Fruit fly (Drosophila melanogaster) whole organism, embryonic: ENCODE data around the gene Shal.

Source experiments
- Asciz ChIP-seq: fragments of 200-800 bp; sonication (Bioruptor generic); optimal IDR thresholded peaks from 2 replicates; lab custom pipeline; 2017; ENCODE audit warnings: missing biosample characterization, mild to moderate bottlenecking, missing genetic modification characterization, missing genetic modification reagents
- BEAF-32 ChIP-seq: fragments of 200-800 bp; sonication (Bioruptor generic); optimal IDR thresholded peaks from 3 replicates; lab custom pipeline; 2017; ENCODE audit warnings: missing biosample characterization, missing genetic modification characterization, mild to moderate bottlenecking, moderate library complexity, missing genetic modification reagents
- Bgb ChIP-seq: fragments of 200-800 bp; sonication (Bioruptor generic); IDR thresholded peaks from 2 replicates; pipeline ENCODE4 v1.3.6; 2022; ENCODE audit warnings: missing biosample characterization, missing genetic modification characterization; ENCODE audit not compliant: partially characterized antibody
- C15 ChIP-seq: fragments of 200-800 bp; sonication (Bioruptor generic); IDR thresholded peaks from 3 replicates; pipeline ENCODE4 v1.3.6; 2022; ENCODE audit warnings: missing biosample characterization, missing genetic modification characterization
- CG10321 ChIP-seq: fragments of 200-800 bp; sonication (Bioruptor generic); IDR thresholded peaks from 2 replicates; pipeline ENCODE4 v1.3.6; 2022; ENCODE audit warnings: missing biosample characterization, missing genetic modification characterization
- CG10654 ChIP-seq: fragments of 200-800 bp; sonication (Bioruptor generic); optimal IDR thresholded peaks from 2 replicates; lab custom pipeline; 2016; ENCODE audit warnings: missing biosample characterization, missing genetic modification characterization
- CG11093 ChIP-seq: fragments of 200-800 bp; sonication (Bioruptor generic); IDR thresholded peaks from 3 replicates; pipeline ENCODE4 v1.3.6; 2022; ENCODE audit warnings: missing biosample characterization, missing genetic modification characterization
- CG12104 ChIP-seq: fragments of 200-800 bp; sonication (Bioruptor generic); optimal IDR thresholded peaks from 3 replicates; lab custom pipeline; 2016; ENCODE audit warnings: missing biosample characterization, missing genetic modification characterization
- CG12236 ChIP-seq: fragments of 200-800 bp; sonication (Bioruptor generic); optimal IDR thresholded peaks from 2 replicates; lab custom pipeline; 2016; ENCODE audit warnings: missing biosample characterization, missing genetic modification characterization
- CG13296 ChIP-seq: fragments of 200-800 bp; sonication (Bioruptor generic); optimal IDR thresholded peaks from 3 replicates; lab custom pipeline; 2018; ENCODE audit warnings: missing biosample characterization, mild to moderate bottlenecking, missing genetic modification characterization
- CG1647 ChIP-seq: fragments of 200-800 bp; sonication (Bioruptor generic); optimal IDR thresholded peaks from 3 replicates; lab custom pipeline; 2016; ENCODE audit warnings: missing biosample characterization, missing genetic modification characterization
- CG17568 ChIP-seq: fragments of 200-800 bp; sonication (Bioruptor generic); optimal IDR thresholded peaks from 2 replicates; lab custom pipeline; 2018; ENCODE audit warnings: missing biosample characterization, mild to moderate bottlenecking, missing genetic modification characterization, moderate library complexity
- CG17829 ChIP-seq: fragments of 200-800 bp; optimal IDR thresholded peaks from 2 replicates; lab custom pipeline; 2019; ENCODE audit warnings: missing biosample characterization, mild to moderate bottlenecking, missing genetic modification characterization, moderate library complexity
- CG1792 ChIP-seq: fragments of 200-800 bp; sonication (Bioruptor generic); optimal IDR thresholded peaks from 2 replicates; lab custom pipeline; 2016; ENCODE audit warnings: missing biosample characterization, missing genetic modification characterization
- CG32767 ChIP-seq: fragments of 200-800 bp; sonication (Bioruptor generic); IDR thresholded peaks from 2 replicates; pipeline ENCODE4 v1.3.6; 2022; ENCODE audit warnings: missing biosample characterization, missing genetic modification characterization
- CG34422 ChIP-seq: fragments of 200-800 bp; sonication (Bioruptor generic); IDR thresholded peaks from 3 replicates; pipeline ENCODE4 v1.3.6; 2022; ENCODE audit warnings: missing biosample characterization, missing genetic modification characterization
- CG3726 ChIP-seq: fragments of 200-800 bp; sonication (Bioruptor generic); IDR thresholded peaks from 3 replicates; pipeline ENCODE4, ENCODE4 v1.3.6; 2022; ENCODE audit warnings: missing biosample characterization, missing genetic modification characterization
- CG4854 ChIP-seq: fragments of 200-800 bp; sonication (Bioruptor generic); optimal IDR thresholded peaks from 2 replicates; lab custom pipeline; 2016; ENCODE audit warnings: missing biosample characterization, missing genetic modification characterization, inconsistent platforms
- CG6654 ChIP-seq: fragments of 200-800 bp; sonication (Bioruptor generic); optimal IDR thresholded peaks from 2 replicates; lab custom pipeline; 2017; ENCODE audit warnings: missing biosample characterization, mild to moderate bottlenecking, missing genetic modification characterization
- CG6765 ChIP-seq: fragments of 200-800 bp; sonication (Bioruptor generic); optimal IDR thresholded peaks from 3 replicates; lab custom pipeline; 2017; ENCODE audit warnings: missing biosample characterization, mild to moderate bottlenecking, missing genetic modification characterization
- CG7928 ChIP-seq: fragments of 200-800 bp; sonication (Bioruptor generic); optimal IDR thresholded peaks from 2 replicates; lab custom pipeline; 2017; ENCODE audit warnings: missing biosample characterization, mild to moderate bottlenecking, missing genetic modification characterization
- CG8944 ChIP-seq: fragments of 200-800 bp; sonication (Bioruptor generic); optimal IDR thresholded peaks from 3 replicates; lab custom pipeline; 2016; ENCODE audit warnings: missing biosample characterization, missing genetic modification characterization
- CoRest ChIP-seq: fragments of 200-800 bp; sonication (Bioruptor generic); optimal IDR thresholded peaks from 3 replicates; lab custom pipeline; 2018; ENCODE audit warnings: missing biosample characterization, mild to moderate bottlenecking, missing genetic modification characterization, moderate library complexity
- CrebB ChIP-seq: fragments of 200-800 bp; sonication (Bioruptor generic); optimal IDR thresholded peaks from 3 replicates; lab custom pipeline; 2018; ENCODE audit warnings: missing biosample characterization, mild to moderate bottlenecking, missing genetic modification characterization
- Deaf1 ChIP-seq: fragments of 200-800 bp; optimal IDR thresholded peaks from 3 replicates; lab custom pipeline; 2019; ENCODE audit warnings: missing biosample characterization, mild to moderate bottlenecking, missing genetic modification characterization, moderate library complexity
- Dip2 ChIP-seq: fragments of 200-800 bp; sonication (Bioruptor generic); IDR thresholded peaks from 2 replicates; pipeline ENCODE4 v1.3.6; 2022; ENCODE audit warnings: missing biosample characterization, missing genetic modification characterization
- HLH54F ChIP-seq: fragments of 200-800 bp; sonication (Bioruptor generic); optimal IDR thresholded peaks from 3 replicates; lab custom pipeline; 2016; ENCODE audit warnings: missing biosample characterization, missing genetic modification characterization
- HmgD ChIP-seq: fragments of 200-800 bp; sonication (Bioruptor generic); optimal IDR thresholded peaks from 3 replicates; lab custom pipeline; 2016; ENCODE audit warnings: missing biosample characterization, missing genetic modification characterization
- Hr51 ChIP-seq, 2 experiments: fragments of 200-800 bp; sonication (Bioruptor generic); optimal IDR thresholded peaks; 2 replicates in 1 of 2; 3 replicates in 1 of 2; lab custom pipeline; 2016 to 2018; ENCODE audit warnings: missing biosample characterization in 2 of 2, missing genetic modification characterization in 2 of 2, mild to moderate bottlenecking in 1 of 2, moderate library complexity in 1 of 2
- Med ChIP-seq: fragments of 200-800 bp; sonication (Bioruptor generic); peaks from one replicate; lab custom pipeline; 2016; ENCODE audit warnings: missing biosample characterization, missing genetic modification characterization, mild to moderate bottlenecking, inconsistent platforms, moderate library complexity
- Sin3A ChIP-seq: fragments of >200 bp; optimal IDR thresholded peaks from 2 replicates; lab custom pipeline; 2018
- Sry-δ ChIP-seq: fragments of 200-800 bp; sonication (Bioruptor generic); optimal IDR thresholded peaks from 2 replicates; lab custom pipeline; 2016; ENCODE audit warnings: missing biosample characterization, missing genetic modification characterization
- Tbp ChIP-seq: fragments of >200 bp; optimal IDR thresholded peaks from 2 replicates; lab custom pipeline; 2018; ENCODE audit warnings: missing biosample characterization, missing genetic modification characterization
- Trl ChIP-seq, 3 experiments: fragments of >200 bp in 2 of 3; fragments of 200-800 bp in 1 of 3; sonication (Bioruptor generic) in 1 of 3; optimal IDR thresholded peaks; 2 replicates in 1 of 3; 3 replicates in 2 of 3; lab custom pipeline; 2016 to 2017; ENCODE audit warnings: missing biosample characterization in 1 of 3, missing genetic modification characterization in 1 of 3
- bigmax ChIP-seq: fragments of 200-800 bp; sonication (Bioruptor generic); optimal IDR thresholded peaks from 2 replicates; lab custom pipeline; 2018; ENCODE audit warnings: missing biosample characterization, mild to moderate bottlenecking, missing genetic modification characterization
- cad ChIP-seq: fragments of >200 bp; optimal IDR thresholded peaks from 2 replicates; lab custom pipeline; 2017; ENCODE audit warnings: missing biosample characterization, missing genetic modification characterization
- cato ChIP-seq: fragments of 200-800 bp; sonication (Bioruptor generic); optimal IDR thresholded peaks from 2 replicates; lab custom pipeline; 2016; ENCODE audit warnings: missing biosample characterization, missing genetic modification characterization, borderline replicate concordance
- chm ChIP-seq: fragments of 200-800 bp; sonication (Bioruptor generic); IDR thresholded peaks from 2 replicates; pipeline ENCODE4 v1.3.6; 2022; ENCODE audit warnings: missing biosample characterization, missing genetic modification characterization
- danr ChIP-seq: fragments of 200-800 bp; sonication (Bioruptor generic); IDR thresholded peaks from 2 replicates; pipeline ENCODE4 v1.3.6; 2022; ENCODE audit warnings: missing biosample characterization, missing genetic modification characterization
- ewg ChIP-seq: fragments of 200-800 bp; sonication (Bioruptor generic); optimal IDR thresholded peaks from 3 replicates; lab custom pipeline; 2017; ENCODE audit warnings: mild to moderate bottlenecking, missing biosample characterization, missing genetic modification reagents, missing genetic modification characterization
- gfzf ChIP-seq: fragments of 200-800 bp; sonication (Bioruptor generic); optimal IDR thresholded peaks from 2 replicates; lab custom pipeline; 2016; ENCODE audit warnings: missing biosample characterization, mild to moderate bottlenecking, missing genetic modification characterization, moderate library complexity
- ind ChIP-seq: fragments of 200-800 bp; sonication (Bioruptor generic); optimal IDR thresholded peaks from 3 replicates; lab custom pipeline; 2016; ENCODE audit warnings: missing biosample characterization, missing genetic modification characterization
- insv ChIP-seq, 2 experiments: fragments of 200-800 bp; sonication (Bioruptor generic); optimal IDR thresholded peaks; 3 replicates each; lab custom pipeline; 2016 to 2018; ENCODE audit warnings: missing biosample characterization in 2 of 2, missing genetic modification characterization in 2 of 2
- ken ChIP-seq: fragments of 200-800 bp; sonication (Bioruptor generic); IDR thresholded peaks from 3 replicates; pipeline ENCODE4 v1.3.6; 2022; ENCODE audit warnings: missing biosample characterization, missing genetic modification characterization
- lbe ChIP-seq: fragments of 200-800 bp; sonication (Bioruptor generic); optimal IDR thresholded peaks from 2 replicates; lab custom pipeline; 2016; ENCODE audit warnings: missing biosample characterization, mild to moderate bottlenecking, missing genetic modification characterization
- lilli ChIP-seq: fragments of 200-800 bp; sonication (Bioruptor generic); optimal IDR thresholded peaks from 3 replicates; lab custom pipeline; 2016; ENCODE audit warnings: missing biosample characterization, missing genetic modification characterization
- pho ChIP-seq: fragments of 200-800 bp; sonication (Bioruptor generic); optimal IDR thresholded peaks from 2 replicates; lab custom pipeline; 2016; ENCODE audit warnings: missing biosample characterization, missing genetic modification characterization
- psq ChIP-seq: fragments of 200-800 bp; sonication (Bioruptor generic); optimal IDR thresholded peaks from 2 replicates; lab custom pipeline; 2017; ENCODE audit warnings: missing biosample characterization, missing genetic modification characterization
- repo ChIP-seq: fragments of 200-800 bp; sonication (Bioruptor generic); optimal IDR thresholded peaks from 2 replicates; lab custom pipeline; 2016; ENCODE audit warnings: missing biosample characterization, missing genetic modification characterization
- sim ChIP-seq: fragments of 200-800 bp; sonication (Bioruptor generic); IDR thresholded peaks from 2 replicates; pipeline ENCODE4 v1.3.6; 2022; ENCODE audit warnings: missing biosample characterization, missing genetic modification characterization
- twi ChIP-seq: fragments of 200-800 bp; optimal IDR thresholded peaks from 2 replicates; lab custom pipeline; 2019; ENCODE audit warnings: missing biosample characterization, mild to moderate bottlenecking, missing genetic modification characterization, moderate library complexity

The Shal gene

dm6 chr3L:19585979-19586378, 1.6 kb upstream of the Shal start, which contains the start of the genes CG9231 and CG9330 (continued):
- TF ChIP-seq twi (tag; lab: Kevin White, UChicago) = no peak
- no peak for TF ChIP-seq CG32767 (GFP tag; lab: Robert Waterston, UW)
- no peak for TF ChIP-seq cad (GFP tag; lab: Kevin White, UChicago)
- no peak for TF ChIP-seq danr (GFP tag; lab: Robert Waterston, UW)
- TF ChIP-seq insv (GFP tag; optimal IDR thresholded peaks at IDR 0.05; lab: Kevin White, UChicago) = peak in 1 of 2 experiments; percentile 46
- TF ChIP-seq Sry-δ (GFP tag; lab: Kevin White, UChicago) = peak; percentile 22
- TF ChIP-seq CrebB (tag; lab: Kevin White, UChicago) = no peak
- no peak for TF ChIP-seq chm (GFP tag; lab: Robert Waterston, UW)
- no peak for TF ChIP-seq C15 (GFP tag; lab: Robert Waterston, UW)
- TF ChIP-seq CG1792 (GFP tag; lab: Kevin White, UChicago) = no peak
- TF ChIP-seq CG11093 (GFP tag; lab: Robert Waterston, UW) = no peak
- no peak for TF ChIP-seq CG3726 (GFP tag; lab: Robert Waterston, UW)
- peak; percentile 49; the same call in 1 of the 3 replicates for TF ChIP-seq CG34422
- TF ChIP-seq CG6765 (GFP tag; lab: Kevin White, UChicago) = no peak
- no peak for TF ChIP-seq CG10654
- peak; percentile 83 for TF ChIP-seq Med
- no peak for TF ChIP-seq cato (GFP tag; lab: Kevin White, UChicago)
- no peak for TF ChIP-seq CG7928 (GFP tag; lab: Kevin White, UChicago)
- no peak for TF ChIP-seq ken
- TF ChIP-seq lilli (GFP tag; lab: Kevin White, UChicago) = peak; percentile 58
- TF ChIP-seq pho (GFP tag; lab: Kevin White, UChicago) = no peak
- no peak for TF ChIP-seq HmgD (GFP tag; lab: Kevin White, UChicago)
- TF ChIP-seq psq (GFP tag; lab: Kevin White, UChicago) = no peak
- TF ChIP-seq gfzf (GFP tag; lab: Kevin White, UChicago) = peak; percentile 76
- TF ChIP-seq CG17829 = peak; percentile 54
- TF ChIP-seq, all 482 proteins: peak for 131

- TF ChIP-seq CG1647 (no peak), CoRest (tag; lab: Kevin White, UChicago) (no peak), CG12236 (GFP tag; lab: Kevin White, UChicago) (no peak), CG4854 (GFP tag; lab: Kevin White, UChicago) (no peak), Trl (optimal IDR thresholded peaks at IDR 0.05; lab: Kevin White, UChicago) (peak; percentile 33 to 68), Trl (GFP tag; optimal IDR thresholded peaks at IDR 0.05; lab: Kevin White, UChicago) (no peak), CG13296 (no peak), Hr51 (GFP tag; optimal IDR thresholded peaks at IDR 0.05; lab: Kevin White, UChicago) (no peak), CG17568 (GFP tag; lab: Kevin White, UChicago) (no peak), CG6654 (GFP tag; lab: Kevin White, UChicago) (no peak), Deaf1 (tag; lab: Kevin White, UChicago) (peak; percentile 90), CG12104 (GFP tag; lab: Kevin White, UChicago) (no peak), Tbp (GFP tag; lab: Kevin White, UChicago) (no peak), ind (GFP tag; lab: Kevin White, UChicago) (no peak), lbe (no peak), Asciz (GFP tag; lab: Kevin White, UChicago) (no peak), sim (no peak), Sin3A (no peak), HLH54F (GFP tag; lab: Kevin White, UChicago) (no peak), ewg (peak; percentile 63), CG1792 (GFP tag; lab: Kevin White, UChicago) (no peak), CG8944 (GFP tag; lab: Kevin White, UChicago) (no peak), bigmax (no peak), BEAF-32 (GFP tag; lab: Kevin White, UChicago) (no peak), Dip2 (GFP tag; lab: Robert Waterston, UW) (no peak), repo (GFP tag; lab: Kevin White, UChicago) (no peak), CG10321 (no peak), Bgb (GFP tag; lab: Robert Waterston, UW) (no peak)
Observed at dm6 chr3L:19580709-19581227, 3.6 kb downstream of the Shal start.
